Fruit fly (Drosophila melanogaster) whole organism, adult: ENCODE data around the gene sav.

Source experiments
- CG11617 ChIP-seq: fragments of 200-800 bp; sonication (Bioruptor generic); optimal IDR thresholded peaks from 2 replicates; lab custom pipeline; 2017; ENCODE audit warnings: mild to moderate bottlenecking, missing biosample characterization, missing genetic modification reagents, missing genetic modification characterization
- CG12768 ChIP-seq: fragments of 200-800 bp; sonication (Bioruptor generic); optimal IDR thresholded peaks from 2 replicates; lab custom pipeline; 2017; ENCODE audit warnings: missing biosample characterization, missing genetic modification characterization, mild to moderate bottlenecking, moderate library complexity, missing genetic modification reagents
- CG14711 ChIP-seq: fragments of 200-800 bp; sonication (Bioruptor generic); optimal IDR thresholded peaks from 2 replicates; lab custom pipeline; 2018; ENCODE audit warnings: missing biosample characterization, mild to moderate bottlenecking, missing genetic modification characterization, moderate library complexity
- CG1620 ChIP-seq: fragments of 200-800 bp; sonication (Bioruptor generic); optimal IDR thresholded peaks from 2 replicates; lab custom pipeline; 2016; ENCODE audit warnings: missing biosample characterization, missing genetic modification characterization
- CG33017 ChIP-seq: fragments of 200-800 bp; sonication (Bioruptor generic); optimal IDR thresholded peaks from 2 replicates; lab custom pipeline; 2018; ENCODE audit warnings: missing biosample characterization, mild to moderate bottlenecking, missing genetic modification characterization, moderate library complexity
- CG5204 ChIP-seq: fragments of 200-800 bp; sonication (Bioruptor generic); optimal IDR thresholded peaks from 2 replicates; lab custom pipeline; 2016; ENCODE audit warnings: missing biosample characterization, missing genetic modification characterization
- CG7045 ChIP-seq: fragments of 200-800 bp; sonication (Bioruptor generic); optimal IDR thresholded peaks from 2 replicates; lab custom pipeline; 2017; ENCODE audit warnings: missing biosample characterization, mild to moderate bottlenecking, missing genetic modification characterization
- CG7101 ChIP-seq: fragments of 200-800 bp; sonication (Bioruptor generic); optimal IDR thresholded peaks from 2 replicates; lab custom pipeline; 2018; ENCODE audit warnings: missing biosample characterization, mild to moderate bottlenecking, missing genetic modification characterization, moderate library complexity
- Clk ChIP-seq: fragments of 200-800 bp; sonication (Bioruptor generic); optimal IDR thresholded peaks from 2 replicates; lab custom pipeline; 2017; ENCODE audit warnings: missing biosample characterization, missing genetic modification characterization
- Crg-1 ChIP-seq: fragments of 200-800 bp; sonication (Bioruptor generic); optimal IDR thresholded peaks from 2 replicates; lab custom pipeline; 2016; ENCODE audit warnings: missing biosample characterization, missing genetic modification characterization
- Hr96 ChIP-seq: fragments of 200-800 bp; sonication (Bioruptor generic); optimal IDR thresholded peaks from 2 replicates; lab custom pipeline; 2016; ENCODE audit warnings: missing biosample characterization, missing genetic modification characterization
- Mnt ChIP-seq: fragments of 200-800 bp; sonication (Bioruptor generic); optimal IDR thresholded peaks from 2 replicates; lab custom pipeline; 2016; ENCODE audit warnings: missing biosample characterization, mild to moderate bottlenecking, missing genetic modification characterization
- bab1 ChIP-seq: fragments of 200-800 bp; sonication (Bioruptor generic); optimal IDR thresholded peaks from 3 replicates; lab custom pipeline; 2019; ENCODE audit warnings: missing biosample characterization, mild to moderate bottlenecking, missing genetic modification characterization, moderate library complexity
- cic ChIP-seq: fragments of 200-800 bp; sonication (Bioruptor generic); optimal IDR thresholded peaks from 2 replicates; lab custom pipeline; 2017; ENCODE audit warnings: missing biosample characterization, mild to moderate bottlenecking, missing genetic modification characterization, moderate library complexity
- cnc ChIP-seq, 2 experiments: fragments of >200 bp; optimal IDR thresholded peaks; 2 replicates each; lab custom pipeline; 2017
- kay ChIP-seq: fragments of 200-800 bp; sonication (Bioruptor generic); peaks from one replicate; lab custom pipeline; 2016; ENCODE audit warnings: missing biosample characterization, missing genetic modification characterization, borderline replicate concordance
- ovo ChIP-seq: fragments of 200-800 bp; sonication (Bioruptor generic); optimal IDR thresholded peaks from 2 replicates; lab custom pipeline; 2016; ENCODE audit warnings: missing biosample characterization, missing genetic modification characterization
- pad ChIP-seq: fragments of 200-800 bp; sonication (Bioruptor generic); optimal IDR thresholded peaks from 3 replicates; lab custom pipeline; 2017; ENCODE audit warnings: missing biosample characterization, missing genetic modification characterization, mild to moderate bottlenecking, moderate library complexity, missing genetic modification reagents
- tj ChIP-seq: fragments of 200-800 bp; sonication (Bioruptor generic); optimal IDR thresholded peaks from 3 replicates; lab custom pipeline; 2017; ENCODE audit warnings: missing biosample characterization, mild to moderate bottlenecking, missing genetic modification characterization, moderate library complexity
- toe ChIP-seq: fragments of 200-800 bp; sonication (Bioruptor generic); optimal IDR thresholded peaks from 2 replicates; lab custom pipeline; 2016; ENCODE audit warnings: missing biosample characterization, missing genetic modification characterization

Gene sav

dm6 chr3R:23048089-23048689 lies 12.9 kb downstream of the sav start, which contains the start of gene CG17121:
Gene CG17121 (minus strand): TSS chr3R:23048214.
- TF ChIP-seq ovo (no peak), bab1 (GFP tag; lab: Kevin White, UChicago) (no peak), cnc (optimal IDR thresholded peaks at IDR 0.05; lab: Kevin White, UChicago) (no peak), CG5204 (GFP tag; lab: Kevin White, UChicago) (no peak), cic (peak; percentile 70), kay (GFP tag; lab: Kevin White, UChicago) (no peak), Mnt (GFP tag; lab: Kevin White, UChicago) (peak; percentile 2), pad (peak; percentile 20), Clk (GFP tag; lab: Kevin White, UChicago) (no peak)

DNA sequence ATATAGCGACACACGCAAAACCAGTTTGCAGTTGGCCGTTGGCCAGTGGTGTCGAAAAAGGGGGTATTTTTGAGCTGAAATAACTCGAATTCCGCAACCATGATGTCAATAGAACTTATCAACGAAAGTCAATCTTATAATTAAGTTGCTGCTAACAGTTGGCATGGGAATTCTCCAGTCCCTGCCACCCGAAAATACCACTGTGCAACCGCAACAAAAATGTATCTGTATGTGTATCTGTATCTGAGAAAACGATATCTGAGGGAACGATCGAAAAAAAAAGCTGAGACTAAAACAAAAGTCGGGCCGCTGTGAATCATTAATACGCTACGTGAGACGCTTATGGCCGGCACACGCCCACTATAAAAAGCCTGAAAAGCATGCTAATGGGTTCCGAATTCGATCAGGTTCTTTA lies 14.6 kb downstream of the sav start:
- TF ChIP-seq Mnt (GFP tag; lab: Kevin White, UChicago) (no peak), CG33017 (tag; lab: Kevin White, UChicago) (peak; percentile 33), CG7101 (peak; percentile 10), Hr96 (GFP tag; lab: Kevin White, UChicago) (peak; percentile 7), CG12768 (GFP tag; lab: Kevin White, UChicago) (peak; percentile 24), Crg-1 (GFP tag; lab: Kevin White, UChicago) (no peak), CG5204 (GFP tag; lab: Kevin White, UChicago) (peak; percentile 25), CG7045 (GFP tag; lab: Kevin White, UChicago) (peak; percentile 9)

DNA sequence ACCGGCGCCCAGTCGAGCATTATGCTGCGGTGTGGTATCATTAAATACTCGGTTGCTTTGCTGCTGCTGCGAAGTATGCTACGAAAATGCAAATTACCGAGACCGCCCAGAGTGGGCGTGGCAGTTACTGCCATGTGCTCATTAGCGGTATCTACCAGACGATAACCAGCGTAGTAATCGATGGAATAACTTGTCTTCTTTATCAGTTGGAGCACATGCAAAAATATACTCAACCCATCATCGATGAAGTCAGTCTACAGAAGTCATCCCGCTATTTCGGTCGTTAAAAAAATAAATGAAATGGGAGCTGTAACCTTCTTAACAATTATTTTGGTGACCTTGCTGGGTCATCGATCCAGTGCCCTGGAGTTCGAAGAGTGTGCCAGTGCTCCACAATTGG lies 17.4 kb downstream of the sav start, which contains the start of gene CG13837:
Gene CG13837, plus strand, starts transcription at position 301 of the 400 bp plus-strand sequence.
- no peak for TF ChIP-seq CG14711 (tag; lab: Kevin White, UChicago)

DNA sequence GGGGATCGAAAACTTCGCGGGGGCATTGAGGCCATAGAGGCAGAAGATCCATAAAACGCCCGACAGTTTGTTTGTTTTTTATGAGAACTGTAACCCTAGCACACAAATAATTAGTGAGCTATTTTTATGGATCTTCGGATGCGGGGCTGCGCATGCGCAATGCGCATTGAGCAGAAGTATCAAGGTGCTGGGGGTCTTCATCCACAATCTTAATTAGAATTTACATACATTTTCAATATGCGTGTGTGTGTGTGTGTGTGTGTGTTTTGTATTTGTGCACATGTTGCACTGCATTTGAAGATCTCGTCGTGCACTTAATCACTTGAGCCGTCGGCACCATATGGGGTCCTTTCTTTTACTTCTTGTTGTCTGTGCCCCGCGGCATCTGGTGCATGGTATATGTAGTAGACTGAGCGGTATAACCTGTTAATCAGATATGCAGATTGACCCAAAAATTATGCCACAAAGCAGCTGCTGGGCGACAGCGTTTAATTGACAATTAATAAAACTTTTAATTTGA lies 18.3 kb downstream of the sav start:
- TF ChIP-seq CG7101 (no peak), Mnt (GFP tag; lab: Kevin White, UChicago) (no peak), CG11617 (GFP tag; lab: Kevin White, UChicago) (no peak), kay (GFP tag; lab: Kevin White, UChicago) (no peak), Crg-1 (GFP tag; lab: Kevin White, UChicago) (no peak), CG14711 (tag; lab: Kevin White, UChicago) (no peak), CG5204 (GFP tag; lab: Kevin White, UChicago) (no peak), Hr96 (GFP tag; lab: Kevin White, UChicago) (no peak)

DNA sequence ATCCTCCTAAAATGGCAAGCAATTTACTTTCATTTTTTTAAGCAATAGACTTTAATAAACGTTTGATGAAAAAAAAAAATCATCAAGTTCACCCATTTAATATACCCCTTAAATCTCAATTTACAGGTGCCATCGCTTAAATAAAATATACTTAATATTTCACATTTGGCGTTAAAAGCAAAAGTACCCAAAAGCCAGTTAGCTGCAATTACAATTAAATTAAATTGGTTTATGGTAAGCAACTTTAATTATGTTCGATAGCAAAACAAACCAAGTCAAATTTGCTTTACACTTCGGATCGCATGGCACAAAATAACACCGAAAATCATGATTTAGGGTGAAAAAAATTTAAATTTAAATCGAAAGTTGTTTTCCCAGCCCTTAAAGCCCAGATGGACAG lies 19.2 kb downstream of the sav start, which contains the start of gene CG13838:
Gene CG13838, plus strand, starts transcription at position 301 of the 400 bp plus-strand sequence.
- TF ChIP-seq bab1 (GFP tag; lab: Kevin White, UChicago): no peak
- TF ChIP-seq Clk (GFP tag; lab: Kevin White, UChicago): no peak
- no peak for TF ChIP-seq CG11617 (GFP tag; lab: Kevin White, UChicago)

- TF ChIP-seq kay (GFP tag; lab: Kevin White, UChicago) (no peak), Crg-1 (GFP tag; lab: Kevin White, UChicago) (no peak)
Observed at dm6 chr3R:23038062-23038461, 23.0 kb downstream of the sav start.

DNA sequence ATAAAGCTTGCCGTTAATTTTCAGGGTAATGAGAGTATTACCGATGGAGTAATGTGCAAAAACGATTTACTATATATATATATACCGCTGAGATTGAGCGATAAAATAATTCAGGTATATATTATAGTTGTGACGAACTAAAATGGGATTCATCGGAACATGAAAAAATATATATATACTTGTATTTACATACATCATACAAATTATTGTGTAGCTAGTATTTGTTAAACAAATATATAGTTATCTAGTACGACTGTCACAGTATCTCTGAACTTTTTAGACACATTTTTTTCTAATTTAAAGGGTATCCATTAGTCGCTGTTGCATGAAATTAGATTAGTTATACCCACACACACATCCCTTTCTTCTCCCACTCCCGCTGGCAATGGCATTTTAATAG lies 24.8 kb downstream of the sav start:
- TF ChIP-seq CG7101 (no peak), toe (GFP tag; lab: Kevin White, UChicago) (no peak), Crg-1 (GFP tag; lab: Kevin White, UChicago) (no peak), CG5204 (GFP tag; lab: Kevin White, UChicago) (no peak), ovo (no peak), pad (no peak), bab1 (GFP tag; lab: Kevin White, UChicago) (no peak), CG1620 (GFP tag; lab: Kevin White, UChicago) (no peak), CG12768 (GFP tag; lab: Kevin White, UChicago) (no peak), CG33017 (tag; lab: Kevin White, UChicago) (no peak), Hr96 (GFP tag; lab: Kevin White, UChicago) (no peak), cic (no peak), CG7045 (GFP tag; lab: Kevin White, UChicago) (no peak), cnc (optimal IDR thresholded peaks at IDR 0.05; lab: Kevin White, UChicago) (no peak)

DNA sequence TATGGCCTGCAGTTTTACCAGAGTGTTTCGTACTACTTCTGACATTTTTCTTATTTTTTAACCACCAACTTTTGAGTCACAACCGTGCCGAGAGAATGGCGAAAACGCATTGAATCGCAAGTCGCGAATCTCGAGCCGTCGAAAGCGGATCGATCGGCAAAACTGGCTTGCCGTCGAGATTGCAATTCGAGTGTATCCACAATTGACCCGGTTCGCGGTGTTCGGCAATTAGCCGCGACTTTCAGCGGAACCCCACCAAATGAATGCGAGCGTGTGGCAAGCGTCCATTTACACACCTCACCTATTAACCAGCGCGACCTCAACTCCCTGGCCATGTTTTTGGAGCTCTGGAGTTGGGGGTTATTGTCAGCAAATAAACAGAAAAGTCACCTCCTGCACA lies 25.6 kb downstream of the sav start, which contains the start of gene CG13833:
Gene CG13833, minus strand, starts transcription at position 101 of the 400 bp plus-strand sequence.
- TF ChIP-seq Mnt (GFP tag; lab: Kevin White, UChicago) (no peak), Clk (GFP tag; lab: Kevin White, UChicago) (no peak), ovo (no peak), bab1 (GFP tag; lab: Kevin White, UChicago) (no peak), CG14711 (tag; lab: Kevin White, UChicago) (no peak), CG33017 (tag; lab: Kevin White, UChicago) (no peak), tj (no peak), CG12768 (GFP tag; lab: Kevin White, UChicago) (no peak), toe (GFP tag; lab: Kevin White, UChicago) (no peak), cic (no peak), CG5204 (GFP tag; lab: Kevin White, UChicago) (no peak), CG7101 (no peak), Crg-1 (GFP tag; lab: Kevin White, UChicago) (no peak), cnc (optimal IDR thresholded peaks at IDR 0.05; lab: Kevin White, UChicago) (no peak), pad (no peak), CG7045 (GFP tag; lab: Kevin White, UChicago) (no peak), CG1620 (GFP tag; lab: Kevin White, UChicago) (no peak), CG11617 (GFP tag; lab: Kevin White, UChicago) (no peak), Hr96 (GFP tag; lab: Kevin White, UChicago) (no peak)
